Fruit fly (Drosophila melanogaster): Measurements from ENCODE around the gene TBC1D23.
A peak's percentile ranks its signal among the peaks of the same experiment; 100 is the strongest.

TBC1D23 gene

DNA sequence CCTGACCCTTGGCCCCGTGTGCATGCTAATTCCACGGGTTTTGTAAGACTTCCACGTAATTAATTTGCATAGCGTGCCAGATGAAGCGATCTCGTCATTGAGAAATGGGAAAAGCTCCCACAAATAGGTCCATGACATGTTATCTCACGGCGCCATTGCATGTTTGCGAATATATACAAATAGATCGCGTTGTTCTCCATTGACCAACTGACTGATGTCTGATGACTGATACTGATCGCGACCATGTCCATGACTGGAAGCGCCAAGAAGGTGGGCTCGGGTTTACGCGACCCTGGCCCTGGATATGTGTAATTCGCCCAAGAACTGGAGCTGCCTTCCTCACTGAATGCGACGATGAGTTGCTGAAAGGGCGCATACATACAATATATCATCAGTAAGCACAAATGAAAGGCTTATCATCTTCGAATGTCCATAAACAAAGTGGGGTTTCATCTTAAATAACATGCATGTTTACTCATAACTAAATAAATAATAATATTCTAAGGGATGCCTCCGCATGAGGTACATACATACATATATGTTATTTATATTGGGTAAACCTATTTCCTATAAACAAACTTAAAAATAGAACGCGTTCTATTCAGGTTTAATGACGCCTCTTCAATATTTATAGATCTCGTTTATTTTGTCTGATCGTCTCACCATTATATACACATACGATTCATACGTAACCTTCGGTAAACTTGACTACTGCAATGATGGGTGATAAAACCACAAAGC is 5.9 kb upstream of the TBC1D23 start (continued):
- TF ChIP-seq CG16863 (GFP tag; optimal IDR thresholded peaks at IDR 0.05) = no peak
- no peak for TF ChIP-seq Gsc (GFP tag; IDR thresholded peaks at IDR 0.05)
- no peak for TF ChIP-seq bbx (GFP tag; IDR thresholded peaks at IDR 0.05; ENCODE audit: partially characterized antibody)
- no peak; the same call in 1 of the 2 replicates for TF ChIP-seq chm (GFP tag; IDR thresholded peaks at IDR 0.05)
- TF ChIP-seq CG14860 (GFP tag; IDR thresholded peaks at IDR 0.05; ENCODE audit: partially characterized antibody) = no peak
- TF ChIP-seq CG11247 (GFP tag; IDR thresholded peaks at IDR 0.05) = no peak
- peak; percentile 46 for TF ChIP-seq CG10543 (GFP tag; optimal IDR thresholded peaks at IDR 0.05)
- peak; percentile 48 for TF ChIP-seq CG8924 (tag; optimal IDR thresholded peaks at IDR 0.05)
- no peak for TF ChIP-seq Hr39 (optimal IDR thresholded peaks at IDR 0.05)
- no peak for TF ChIP-seq Hey (tag; optimal IDR thresholded peaks at IDR 0.05)
- TF ChIP-seq CG8281 (tag; optimal IDR thresholded peaks at IDR 0.05) = peak; percentile 27
- TF ChIP-seq abd-A (tag; optimal IDR thresholded peaks at IDR 0.05) = peak; percentile 22
- no peak for TF ChIP-seq Ptx1 (GFP tag; IDR thresholded peaks at IDR 0.05)
- TF ChIP-seq HLH4C (GFP tag; IDR thresholded peaks at IDR 0.05; ENCODE audit: partially characterized antibody) = no peak
- TF ChIP-seq nerfin-1 (tag; optimal IDR thresholded peaks at IDR 0.05) = peak; percentile 68
- peak; percentile 45 for TF ChIP-seq CG1233 (GFP tag; optimal IDR thresholded peaks at IDR 0.05)
- peak; percentile 29 for TF ChIP-seq CG18476 (GFP tag; optimal IDR thresholded peaks at IDR 0.05)
- TF ChIP-seq esg (GFP tag; conservative IDR thresholded peaks at IDR 0.05) = no peak
- no peak for TF ChIP-seq da (GFP tag; optimal IDR thresholded peaks at IDR 0.05)
- no peak for TF ChIP-seq p53 (GFP tag; optimal IDR thresholded peaks at IDR 0.05)
- peak; percentile 51 for TF ChIP-seq grn (GFP tag; optimal IDR thresholded peaks at IDR 0.05)
- TF ChIP-seq CG4707 (GFP tag; optimal IDR thresholded peaks at IDR 0.05) = peak; percentile 55
- no peak for TF ChIP-seq D19B (GFP tag; optimal IDR thresholded peaks at IDR 0.05)
- TF ChIP-seq CG13624 (GFP tag; optimal IDR thresholded peaks at IDR 0.05) = no peak
- peak; percentile 46; the same call in 1 of the 3 replicates for TF ChIP-seq zfh1 (GFP tag; IDR thresholded peaks at IDR 0.05)
- TF ChIP-seq CG10959 (GFP tag; IDR thresholded peaks at IDR 0.05) = no peak
- no peak for TF ChIP-seq Bteb2 (GFP tag; optimal IDR thresholded peaks at IDR 0.05)
- TF ChIP-seq so (GFP tag; IDR thresholded peaks at IDR 0.05) = no peak
- TF ChIP-seq ems (GFP tag; optimal IDR thresholded peaks at IDR 0.05) = no peak
- peak; percentile 5 for TF ChIP-seq run (tag; optimal IDR thresholded peaks at IDR 0.05)
- TF ChIP-seq kni (GFP tag; optimal IDR thresholded peaks at IDR 0.05) = peak; percentile 48
- peak; percentile 20 for TF ChIP-seq CG17385 (GFP tag; optimal IDR thresholded peaks at IDR 0.05)
- TF ChIP-seq CoRest (tag; optimal IDR thresholded peaks at IDR 0.05) = peak; percentile 34
- no peak for TF ChIP-seq br (optimal IDR thresholded peaks at IDR 0.05)
- no peak for TF ChIP-seq D (optimal IDR thresholded peaks at IDR 0.05)
- TF ChIP-seq D (GFP tag; optimal IDR thresholded peaks at IDR 0.05) = peak; percentile 67
- TF ChIP-seq CG32767 (GFP tag; IDR thresholded peaks at IDR 0.05) = no peak
- no peak for TF ChIP-seq scrt (GFP tag; optimal IDR thresholded peaks at IDR 0.05)
- TF ChIP-seq dmrt99B (tag; optimal IDR thresholded peaks at IDR 0.05) = peak; percentile 44
- TF ChIP-seq CG16779 (GFP tag; IDR thresholded peaks at IDR 0.05) = no peak
- TF ChIP-seq CkIIα-i1 (GFP tag; IDR thresholded peaks at IDR 0.05) = no peak
- TF ChIP-seq CG16815 (GFP tag; optimal IDR thresholded peaks at IDR 0.05) = no peak
- no peak for TF ChIP-seq CG13775 (GFP tag; optimal IDR thresholded peaks at IDR 0.05)
- TF ChIP-seq PHDP (tag; optimal IDR thresholded peaks at IDR 0.05) = peak; percentile 65
- peak; percentile 32 for TF ChIP-seq nmo (GFP tag; optimal IDR thresholded peaks at IDR 0.05)
- no peak for TF ChIP-seq otp (GFP tag; IDR thresholded peaks at IDR 0.05)
- TF ChIP-seq sd (tag; optimal IDR thresholded peaks at IDR 0.05) = peak; percentile 10
- TF ChIP-seq pb (GFP tag; optimal IDR thresholded peaks at IDR 0.05) = no peak
- peak; percentile 34 for TF ChIP-seq CG13424 (tag; optimal IDR thresholded peaks at IDR 0.05)
- no peak for TF ChIP-seq CG10274 (GFP tag; optimal IDR thresholded peaks at IDR 0.05)
- peak; percentile 50 for TF ChIP-seq nau (GFP tag; optimal IDR thresholded peaks at IDR 0.05)

Data from whole organism, embryonic.